Fruit fly (Drosophila melanogaster) whole organism, embryonic: Measurements from ENCODE around the gene CG15336.

Source experiments
- Atf-2 ChIP-seq: fragments of 200-800 bp; sonication (Bioruptor generic); optimal IDR thresholded peaks from 2 replicates; lab custom pipeline; 2016; ENCODE audit warnings: missing biosample characterization, missing genetic modification characterization
- Bgb ChIP-seq: fragments of 200-800 bp; sonication (Bioruptor generic); IDR thresholded peaks from 2 replicates; pipeline ENCODE4 v1.3.6; 2022; ENCODE audit warnings: missing biosample characterization, missing genetic modification characterization; ENCODE audit not compliant: partially characterized antibody
- CG1024 ChIP-seq: fragments of 200-800 bp; sonication (Bioruptor generic); IDR thresholded peaks from 2 replicates; pipeline ENCODE4 v1.3.6; 2022; ENCODE audit warnings: missing biosample characterization, missing genetic modification characterization
- CG10267 ChIP-seq: fragments of 200-800 bp; sonication (Bioruptor generic); optimal IDR thresholded peaks from 2 replicates; lab custom pipeline; 2018; ENCODE audit warnings: missing biosample characterization, mild to moderate bottlenecking, missing genetic modification characterization, moderate library complexity
- CG10366 ChIP-seq: fragments of 200-800 bp; sonication (Bioruptor generic); IDR thresholded peaks from 2 replicates; pipeline ENCODE4 v1.3.6; 2022; ENCODE audit warnings: missing biosample characterization, missing genetic modification characterization
- CG12219 ChIP-seq: fragments of 200-800 bp; sonication (Bioruptor generic); optimal IDR thresholded peaks from 3 replicates; lab custom pipeline; 2018; ENCODE audit warnings: missing biosample characterization, mild to moderate bottlenecking, missing genetic modification characterization
- CG13123 ChIP-seq: fragments of 200-800 bp; sonication (Bioruptor generic); optimal IDR thresholded peaks from 2 replicates; lab custom pipeline; 2016; ENCODE audit warnings: missing biosample characterization, missing genetic modification characterization
- CG14014 ChIP-seq: fragments of 200-800 bp; sonication (Bioruptor generic); IDR thresholded peaks from 2 replicates; pipeline ENCODE4 v1.3.6; 2022; ENCODE audit warnings: missing biosample characterization, missing genetic modification characterization
- CG14965 ChIP-seq: fragments of 200-800 bp; sonication (Bioruptor generic); optimal IDR thresholded peaks from 2 replicates; lab custom pipeline; 2016; ENCODE audit warnings: missing biosample characterization, missing genetic modification characterization, borderline replicate concordance
- CG3065 ChIP-seq: fragments of 200-800 bp; sonication (Bioruptor generic); optimal IDR thresholded peaks from 2 replicates; lab custom pipeline; 2016; ENCODE audit warnings: missing biosample characterization, missing genetic modification characterization
- CG34376 ChIP-seq: fragments of 200-800 bp; sonication (Bioruptor generic); optimal IDR thresholded peaks from 2 replicates; lab custom pipeline; 2018; ENCODE audit warnings: missing biosample characterization, mild to moderate bottlenecking, missing genetic modification characterization
- CG4328 ChIP-seq: fragments of 200-800 bp; sonication (Bioruptor generic); optimal IDR thresholded peaks from 3 replicates; lab custom pipeline; 2017; ENCODE audit warnings: missing biosample characterization, missing genetic modification reagents, missing genetic modification characterization
- CG6254 ChIP-seq: fragments of 200-800 bp; sonication (Bioruptor generic); optimal IDR thresholded peaks from 3 replicates; lab custom pipeline; 2017; ENCODE audit warnings: mild to moderate bottlenecking, missing biosample characterization, missing genetic modification reagents, missing genetic modification characterization
- CG9609 ChIP-seq: fragments of 200-800 bp; sonication (Bioruptor generic); optimal IDR thresholded peaks from 3 replicates; lab custom pipeline; 2016; ENCODE audit warnings: missing biosample characterization, missing genetic modification characterization
- CG9876 ChIP-seq: fragments of 200-800 bp; sonication (Bioruptor generic); optimal IDR thresholded peaks from 2 replicates; lab custom pipeline; 2016; ENCODE audit warnings: missing biosample characterization, missing genetic modification characterization
- Chrac-16 ChIP-seq: fragments of 200-800 bp; sonication (Bioruptor generic); optimal IDR thresholded peaks from 3 replicates; lab custom pipeline; 2016; ENCODE audit warnings: missing biosample characterization, missing genetic modification characterization
- CkIIα-i1 ChIP-seq: fragments of 200-800 bp; sonication (Bioruptor generic); IDR thresholded peaks from 2 replicates; pipeline ENCODE4 v1.3.6; 2022; ENCODE audit warnings: missing biosample characterization, missing genetic modification characterization
- Drgx ChIP-seq: fragments of 200-800 bp; sonication (Bioruptor generic); IDR thresholded peaks from 2 replicates; pipeline ENCODE4 v1.3.6; 2022; ENCODE audit warnings: missing biosample characterization, missing genetic modification characterization
- Fer3 ChIP-seq: fragments of 200-800 bp; sonication (Bioruptor generic); optimal IDR thresholded peaks from 2 replicates; lab custom pipeline; 2018; ENCODE audit warnings: missing biosample characterization, mild to moderate bottlenecking, missing genetic modification characterization, moderate library complexity
- HLH54F ChIP-seq: fragments of 200-800 bp; sonication (Bioruptor generic); optimal IDR thresholded peaks from 3 replicates; lab custom pipeline; 2016; ENCODE audit warnings: missing biosample characterization, missing genetic modification characterization
- HLHmδ ChIP-seq: fragments of 200-800 bp; sonication (Bioruptor generic); optimal IDR thresholded peaks from 2 replicates; lab custom pipeline; 2018; ENCODE audit warnings: missing biosample characterization, mild to moderate bottlenecking, missing genetic modification characterization, moderate library complexity
- HmgD ChIP-seq: fragments of 200-800 bp; sonication (Bioruptor generic); optimal IDR thresholded peaks from 3 replicates; lab custom pipeline; 2016; ENCODE audit warnings: missing biosample characterization, missing genetic modification characterization
- Hmr ChIP-seq: fragments of 200-800 bp; sonication (Bioruptor generic); optimal IDR thresholded peaks from 3 replicates; lab custom pipeline; 2017; ENCODE audit warnings: mild to moderate bottlenecking, missing biosample characterization, missing genetic modification reagents, missing genetic modification characterization
- Hr3 ChIP-seq: fragments of 200-800 bp; sonication (Bioruptor generic); optimal IDR thresholded peaks from 3 replicates; lab custom pipeline; 2016; ENCODE audit warnings: missing biosample characterization, missing genetic modification characterization
- Lim3 ChIP-seq: fragments of 200-800 bp; sonication (Bioruptor generic); IDR thresholded peaks from 2 replicates; pipeline ENCODE4 v1.3.6; 2022; ENCODE audit warnings: missing biosample characterization, missing genetic modification characterization
- Nf-YC ChIP-seq: fragments of 200-800 bp; optimal IDR thresholded peaks from 3 replicates; lab custom pipeline; 2019; ENCODE audit warnings: missing biosample characterization, mild to moderate bottlenecking, missing genetic modification characterization, moderate library complexity
- Optix ChIP-seq: fragments of 200-800 bp; sonication (Bioruptor generic); IDR thresholded peaks from 3 replicates; pipeline ENCODE4 v1.3.6; 2022; ENCODE audit warnings: missing biosample characterization, missing genetic modification characterization
- Pdp1 ChIP-seq, 2 experiments: fragments of 200-800 bp; sonication (Bioruptor generic); optimal IDR thresholded peaks; 3 replicates each; lab custom pipeline; 2016; ENCODE audit warnings: missing biosample characterization in 2 of 2, missing genetic modification characterization in 2 of 2, mild to moderate bottlenecking in 1 of 2, moderate library complexity in 1 of 2
- Poxn ChIP-seq: fragments of 200-800 bp; sonication (Bioruptor generic); IDR thresholded peaks from 2 replicates; pipeline ENCODE4 v1.3.6; 2022; ENCODE audit warnings: missing biosample characterization, missing genetic modification characterization
- btn ChIP-seq: fragments of 200-800 bp; sonication (Bioruptor generic); optimal IDR thresholded peaks from 2 replicates; lab custom pipeline; 2016; ENCODE audit warnings: missing biosample characterization, missing genetic modification characterization
- crol ChIP-seq: fragments of 200-800 bp; sonication (Bioruptor generic); IDR thresholded peaks from 2 replicates; pipeline ENCODE4 v1.3.6; 2022; ENCODE audit warnings: missing biosample characterization, missing genetic modification characterization
- crp ChIP-seq, 2 experiments: fragments of 200-800 bp; sonication (Bioruptor generic); optimal IDR thresholded peaks; 2 replicates in 1 of 2; 3 replicates in 1 of 2; lab custom pipeline; 2017; ENCODE audit warnings: missing biosample characterization in 2 of 2, missing genetic modification characterization in 2 of 2, mild to moderate bottlenecking in 1 of 2, moderate library complexity in 1 of 2
- dan ChIP-seq: fragments of 200-800 bp; sonication (Bioruptor generic); IDR thresholded peaks from 2 replicates; pipeline ENCODE4 v1.3.6; 2022; ENCODE audit warnings: missing biosample characterization, missing genetic modification characterization
- dimm ChIP-seq: fragments of 200-800 bp; sonication (Bioruptor generic); IDR thresholded peaks from 2 replicates; pipeline ENCODE4 v1.3.6; 2022; ENCODE audit warnings: missing biosample characterization, missing genetic modification characterization
- fu2 ChIP-seq: fragments of 200-800 bp; sonication (Bioruptor generic); optimal IDR thresholded peaks from 2 replicates; lab custom pipeline; 2016; ENCODE audit warnings: missing biosample characterization, missing genetic modification characterization
- kni ChIP-seq: fragments of 200-800 bp; sonication (Bioruptor generic); optimal IDR thresholded peaks from 3 replicates; lab custom pipeline; 2017; ENCODE audit warnings: mild to moderate bottlenecking, missing biosample characterization, missing genetic modification reagents, missing genetic modification characterization
- maf-S ChIP-seq: fragments of 200-800 bp; sonication (Bioruptor generic); optimal IDR thresholded peaks from 2 replicates; lab custom pipeline; 2016; ENCODE audit warnings: missing biosample characterization, missing genetic modification characterization
- onecut ChIP-seq: fragments of 200-800 bp; sonication (Bioruptor generic); IDR thresholded peaks from 2 replicates; pipeline ENCODE4 v1.3.6; 2022; ENCODE audit warnings: missing biosample characterization, missing genetic modification characterization
- phol ChIP-seq: fragments of 200-800 bp; sonication (Bioruptor generic); optimal IDR thresholded peaks from 3 replicates; lab custom pipeline; 2018; ENCODE audit warnings: missing biosample characterization, mild to moderate bottlenecking, missing genetic modification characterization, moderate library complexity
- pum ChIP-seq: fragments of 200-800 bp; sonication (Bioruptor generic); optimal IDR thresholded peaks from 2 replicates; lab custom pipeline; 2016; ENCODE audit warnings: missing biosample characterization, missing genetic modification characterization
- row ChIP-seq: fragments of 200-800 bp; sonication (Bioruptor generic); IDR thresholded peaks from 3 replicates; pipeline ENCODE4 v1.3.6; 2022; ENCODE audit warnings: missing biosample characterization, missing genetic modification characterization
- sens-2 ChIP-seq: fragments of 200-800 bp; sonication (Bioruptor generic); IDR thresholded peaks from 2 replicates; pipeline ENCODE4 v1.3.6; 2022; ENCODE audit warnings: missing biosample characterization, missing genetic modification characterization
- seq ChIP-seq: fragments of 200-800 bp; sonication (Bioruptor generic); IDR thresholded peaks from 2 replicates; pipeline ENCODE4 v1.3.6; 2022; ENCODE audit warnings: missing biosample characterization, missing genetic modification characterization
- sim ChIP-seq: fragments of 200-800 bp; sonication (Bioruptor generic); IDR thresholded peaks from 2 replicates; pipeline ENCODE4 v1.3.6; 2022; ENCODE audit warnings: missing biosample characterization, missing genetic modification characterization
- sisA ChIP-seq: fragments of 200-800 bp; sonication (Bioruptor generic); IDR thresholded peaks from 2 replicates; pipeline ENCODE4 v1.3.6; 2022; ENCODE audit warnings: missing biosample characterization, missing genetic modification characterization
- slbo ChIP-seq: fragments of 200-800 bp; sonication (Bioruptor generic); IDR thresholded peaks from 2 replicates; pipeline ENCODE4 v1.3.6; 2022; ENCODE audit warnings: missing biosample characterization, missing genetic modification characterization
- slou ChIP-seq: fragments of 200-800 bp; sonication (Bioruptor generic); optimal IDR thresholded peaks from 3 replicates; lab custom pipeline; 2016; ENCODE audit warnings: missing biosample characterization, missing genetic modification characterization
- stc ChIP-seq: fragments of 200-800 bp; sonication (Bioruptor generic); IDR thresholded peaks from 2 replicates; pipeline ENCODE4 v1.3.6; 2022; ENCODE audit warnings: missing biosample characterization, missing genetic modification characterization
- unc-4 ChIP-seq: fragments of 200-800 bp; sonication (Bioruptor generic); IDR thresholded peaks from 2 replicates; pipeline ENCODE4 v1.3.6; 2022; ENCODE audit warnings: missing biosample characterization, missing genetic modification characterization; ENCODE audit not compliant: partially characterized antibody
- zen2 ChIP-seq: fragments of 200-800 bp; sonication (Bioruptor generic); IDR thresholded peaks from 3 replicates; pipeline ENCODE4 v1.3.6; 2022; ENCODE audit warnings: missing biosample characterization, missing genetic modification characterization; ENCODE audit not compliant: partially characterized antibody
- zfh2 ChIP-seq: fragments of 200-800 bp; sonication (Bioruptor generic); optimal IDR thresholded peaks from 2 replicates; lab custom pipeline; 2016; ENCODE audit warnings: missing biosample characterization, missing genetic modification characterization

CG15336 gene

DNA sequence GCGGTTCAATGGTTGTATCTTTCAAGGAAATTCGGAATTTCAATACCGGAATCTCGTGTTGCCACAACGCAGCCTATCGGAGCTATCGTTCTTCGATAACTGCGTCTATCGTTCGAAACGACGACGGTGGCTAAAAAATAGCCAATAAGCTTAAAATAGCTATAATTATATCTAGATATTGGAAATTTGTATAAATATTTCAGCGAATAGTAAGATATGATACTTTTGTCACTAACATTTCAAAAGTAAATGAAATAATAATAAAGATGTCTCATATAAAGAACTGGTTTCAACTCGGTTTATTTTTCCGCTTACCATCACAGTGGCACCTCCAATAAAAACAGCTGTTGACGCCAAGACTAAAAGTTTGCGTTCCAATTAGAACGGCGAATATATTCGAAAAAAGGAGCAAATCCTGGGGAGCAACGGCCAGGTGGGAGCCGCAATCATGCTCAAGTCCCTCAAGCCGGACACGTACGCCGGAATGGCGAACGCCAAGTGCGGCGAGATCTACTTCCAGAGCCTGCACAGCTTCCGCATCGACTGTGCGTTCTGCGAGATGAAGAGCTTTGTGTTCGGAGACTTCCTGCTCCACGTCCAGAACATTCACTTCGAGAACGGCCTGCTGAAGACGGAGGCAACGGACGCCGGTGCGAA is 2.1 kb upstream of the CG15336 start, which contains the start of the genes alpha-PheRS and CG2129 (continued):
- no peak for TF ChIP-seq sens-2
- no peak for TF ChIP-seq dimm (GFP tag; lab: Robert Waterston, UW)
- peak; percentile 79 for TF ChIP-seq row (GFP tag; lab: Robert Waterston, UW)
- peak; percentile 48 for TF ChIP-seq Nf-YC
- no peak for TF ChIP-seq sisA (GFP tag; lab: Robert Waterston, UW)
- no peak for TF ChIP-seq Poxn
- 0 out of 2 replicates have a peak, but pooled peaks have one; percentile 27 for TF ChIP-seq CG10366 (GFP tag; lab: Robert Waterston, UW)
- peak; percentile 52 for TF ChIP-seq CG34376 (GFP tag; lab: Kevin White, UChicago)
- 0 out of 2 replicates have a peak, but pooled peaks have one; percentile 18 for TF ChIP-seq Bgb (GFP tag; lab: Robert Waterston, UW)
- TF ChIP-seq CG3065 (GFP tag; lab: Kevin White, UChicago) = no peak
- peak; percentile 1 for TF ChIP-seq Hr3
- no peak for TF ChIP-seq HLHmδ
- TF ChIP-seq Chrac-16 (GFP tag; lab: Kevin White, UChicago) = no peak
- TF ChIP-seq crol = no peak
- TF ChIP-seq zfh2 (GFP tag; lab: Kevin White, UChicago) = no peak
- peak; percentile 3 for TF ChIP-seq CG4328 (GFP tag; lab: Kevin White, UChicago)
- no peak for TF ChIP-seq CG1024 (GFP tag; lab: Robert Waterston, UW)
- no peak for TF ChIP-seq CkIIα-i1 (GFP tag; lab: Robert Waterston, UW)
- TF ChIP-seq CG14014 (GFP tag; lab: Robert Waterston, UW) = 0 out of 2 replicates have a peak, but pooled peaks have one; percentile 18
- peak; percentile 37 for TF ChIP-seq slbo
- TF ChIP-seq Atf-2 = no peak
- TF ChIP-seq zen2 (GFP tag; lab: Robert Waterston, UW) = no peak; the same call in 2 of the 3 replicates
- no peak for TF ChIP-seq sim
- TF ChIP-seq maf-S = no peak
- no peak for TF ChIP-seq dan (GFP tag; lab: Robert Waterston, UW)
- no peak for TF ChIP-seq Hmr (GFP tag; lab: Kevin White, UChicago)
- TF ChIP-seq HmgD (GFP tag; lab: Kevin White, UChicago) = no peak
- no peak for TF ChIP-seq fu2 (GFP tag; lab: Kevin White, UChicago)
- TF ChIP-seq Drgx (GFP tag; lab: Robert Waterston, UW) = no peak
- TF ChIP-seq CG14965 (GFP tag; lab: Kevin White, UChicago) = no peak
- TF ChIP-seq CG9609 (GFP tag; lab: Kevin White, UChicago) = no peak
- TF ChIP-seq btn (GFP tag; lab: Kevin White, UChicago) = no peak
- no peak for TF ChIP-seq CG12219 (GFP tag; lab: Kevin White, UChicago)
- TF ChIP-seq phol = peak; percentile 53
- TF ChIP-seq slou (GFP tag; lab: Kevin White, UChicago) = no peak
- no peak for TF ChIP-seq CG6254 (GFP tag; lab: Kevin White, UChicago)
- TF ChIP-seq Pdp1 (GFP tag; optimal IDR thresholded peaks at IDR 0.05; lab: Kevin White, UChicago) = no peak
- no peak for TF ChIP-seq kni
- TF ChIP-seq Fer3 (tag; lab: Kevin White, UChicago) = peak; percentile 43
- peak; percentile 55 to 88 for TF ChIP-seq crp (GFP tag; optimal IDR thresholded peaks at IDR 0.05; lab: Kevin White, UChicago)
- TF ChIP-seq unc-4 (GFP tag; lab: Robert Waterston, UW) = peak; percentile 54
- TF ChIP-seq Optix (GFP tag; lab: Robert Waterston, UW) = no peak
- peak; percentile 6 for TF ChIP-seq HLH54F (GFP tag; lab: Kevin White, UChicago)
- no peak for TF ChIP-seq Lim3 (GFP tag; lab: Robert Waterston, UW)
- TF ChIP-seq pum (GFP tag; lab: Kevin White, UChicago) = no peak
- TF ChIP-seq stc = no peak
- TF ChIP-seq CG9876 (GFP tag; lab: Kevin White, UChicago) = no peak
- TF ChIP-seq CG13123 = no peak
- TF ChIP-seq seq (GFP tag; lab: Robert Waterston, UW) = no peak
- TF ChIP-seq onecut = peak; percentile 21; the same call in 1 of the 2 replicates
- peak; percentile 51 for TF ChIP-seq CG10267 (tag; lab: Kevin White, UChicago)
